Worm (Caenorhabditis elegans): ENCODE results near the gene Y69E1A.3.

Y69E1A.3 gene

ce11 chrIV:10918877-10919560, 33.1 kb upstream of the Y69E1A.3 start (continued):
- no peak for TF ChIP-seq mbf-1 (tag; optimal IDR thresholded peaks at IDR 0.05)
- no peak for TF ChIP-seq alr-1 (tag; optimal IDR thresholded peaks at IDR 0.05)
- peak; percentile 58 for TF ChIP-seq nhr-25 (tag; optimal IDR thresholded peaks at IDR 0.05)
- TF ChIP-seq ceh-16 (tag; optimal IDR thresholded peaks at IDR 0.05), result peak; percentile 45
- peak; percentile 87 for TF ChIP-seq lin-11 (tag; optimal IDR thresholded peaks at IDR 0.05)
- peak; percentile 76 for TF ChIP-seq sma-3 (GFP tag; optimal IDR thresholded peaks at IDR 0.05)
- TF ChIP-seq lin-13 (GFP tag; optimal IDR thresholded peaks at IDR 0.05), result peak; percentile 50
- no peak for TF ChIP-seq nhr-23 (tag; optimal IDR thresholded peaks at IDR 0.05)
- TF ChIP-seq lin-39 (tag; optimal IDR thresholded peaks at IDR 0.05), result no peak
- peak; percentile 40 to 80 for TF ChIP-seq lsy-2 (tag; optimal IDR thresholded peaks at IDR 0.05)
- peak; percentile 19 for TF ChIP-seq ceh-82 (tag; optimal IDR thresholded peaks at IDR 0.05)
- TF ChIP-seq ama-1 (optimal IDR thresholded peaks at IDR 0.05), result peak; percentile 74
- peak; percentile 96 for TF ChIP-seq C34F6.9 (tag; optimal IDR thresholded peaks at IDR 0.05)

- TF ChIP-seq Y55F3AM.14 (GFP tag; optimal IDR thresholded peaks at IDR 0.05) (no peak), sma-3 (GFP tag; optimal IDR thresholded peaks at IDR 0.05) (no peak), crh-2 (tag; optimal IDR thresholded peaks at IDR 0.05) (no peak), nhr-25 (tag; optimal IDR thresholded peaks at IDR 0.05) (no peak), ZK546.5 (tag; optimal IDR thresholded peaks at IDR 0.05) (no peak), R02D3.7 (tag; optimal IDR thresholded peaks at IDR 0.05) (no peak), F13H6.1 (tag; optimal IDR thresholded peaks at IDR 0.05) (no peak)
These were observed 32.3 kb upstream of the Y69E1A.3 start, which contains the start of gene rbr-2 for ce11 chrIV:10919770-10920169. Gene rbr-2 (plus strand): TSS chrIV:10920070.

- TF ChIP-seq Y55F3AM.14 (GFP tag; optimal IDR thresholded peaks at IDR 0.05) (no peak), nhr-11 (tag; optimal IDR thresholded peaks at IDR 0.05) (no peak), nhr-23 (tag; optimal IDR thresholded peaks at IDR 0.05) (no peak), C34F6.9 (tag; optimal IDR thresholded peaks at IDR 0.05) (peak; percentile 95), ztf-11 (tag; optimal IDR thresholded peaks at IDR 0.05) (no peak), lin-13 (GFP tag; optimal IDR thresholded peaks at IDR 0.05) (peak; percentile 54), unc-62 (GFP tag; optimal IDR thresholded peaks at IDR 0.05) (no peak), unc-39 (tag; optimal IDR thresholded peaks at IDR 0.05) (no peak), ama-1 (optimal IDR thresholded peaks at IDR 0.05) (no peak), lsy-2 (tag; optimal IDR thresholded peaks at IDR 0.05) (peak; percentile 47 to 87), nhr-237 (tag; optimal IDR thresholded peaks at IDR 0.05) (no peak), ztf-1 (GFP tag; conservative IDR thresholded peaks at IDR 0.05) (no peak), sma-9 (GFP tag; optimal IDR thresholded peaks at IDR 0.05) (peak; percentile 74), sma-9 (tag; optimal IDR thresholded peaks at IDR 0.05) (no peak), egl-27 (tag; optimal IDR thresholded peaks at IDR 0.05) (peak; percentile 1), sem-4 (tag; optimal IDR thresholded peaks at IDR 0.05) (peak; percentile 58), zag-1 (tag; optimal IDR thresholded peaks at IDR 0.05) (peak; percentile 30), R02D3.7 (tag; optimal IDR thresholded peaks at IDR 0.05) (no peak), ceh-82 (tag; optimal IDR thresholded peaks at IDR 0.05) (no peak), F13H6.1 (tag; optimal IDR thresholded peaks at IDR 0.05) (peak; percentile 59), nhr-129 (tag; optimal IDR thresholded peaks at IDR 0.05) (peak; percentile 75), nhr-6 (tag; optimal IDR thresholded peaks at IDR 0.05) (no peak), lin-39 (tag; optimal IDR thresholded peaks at IDR 0.05) (no peak), mbf-1 (tag; optimal IDR thresholded peaks at IDR 0.05) (no peak), elt-1 (tag; optimal IDR thresholded peaks at IDR 0.05) (no peak), ZK546.5 (tag; optimal IDR thresholded peaks at IDR 0.05) (peak; percentile 4), crh-2 (tag; optimal IDR thresholded peaks at IDR 0.05) (peak; percentile 77), dmd-4 (tag; optimal IDR thresholded peaks at IDR 0.05) (no peak), nhr-12 (tag; optimal IDR thresholded peaks at IDR 0.05) (no peak), lin-11 (tag; optimal IDR thresholded peaks at IDR 0.05) (peak; percentile 56), snpc-4 (tag; optimal IDR thresholded peaks at IDR 0.05) (peak; percentile 28), gmeb-1 (tag; optimal IDR thresholded peaks at IDR 0.05) (peak; percentile 81), unc-55 (GFP tag; optimal IDR thresholded peaks at IDR 0.05) (peak; percentile 95), alr-1 (tag; optimal IDR thresholded peaks at IDR 0.05) (no peak), blmp-1 (tag; optimal IDR thresholded peaks at IDR 0.05; ENCODE audit: insufficient read depth) (no peak), nhr-25 (tag; optimal IDR thresholded peaks at IDR 0.05) (peak; percentile 75), fos-1 (tag; optimal IDR thresholded peaks at IDR 0.05) (peak; percentile 61), nhr-21 (tag; optimal IDR thresholded peaks at IDR 0.05) (no peak), mab-5 (tag; optimal IDR thresholded peaks at IDR 0.05) (peak; percentile 55), ztf-4 (tag; optimal IDR thresholded peaks at IDR 0.05) (peak; percentile 17), ceh-16 (tag; optimal IDR thresholded peaks at IDR 0.05) (no peak), nhr-77 (tag; optimal IDR thresholded peaks at IDR 0.05) (no peak), elt-3 (tag; optimal IDR thresholded peaks at IDR 0.05) (no peak), nhr-10 (tag; optimal IDR thresholded peaks at IDR 0.05) (no peak), skn-1 (tag; optimal IDR thresholded peaks at IDR 0.05) (no peak), aly-2 (tag; optimal IDR thresholded peaks at IDR 0.05) (no peak)
These were observed 19.0 kb upstream of the Y69E1A.3 start, which contains the start of the genes dnc-1 and lsm-7 for ce11 chrIV:10933062-10933552. Gene dnc-1 (minus strand): TSS chrIV:10933203. Gene lsm-7 (plus strand): TSS chrIV:10933502.
